Worm (Caenorhabditis elegans) whole organism, L1 larva: ENCODE measurements around the gene R04E5.9.

Experiments used
- F16B12.6 ChIP-seq: fragments of 150-350 bp; optimal IDR thresholded peaks from 2 replicates; lab custom pipeline; 2014; ENCODE audit warnings: missing biosample characterization, missing genetic modification characterization
- ceh-82 ChIP-seq, 3 experiments: fragments of 150-350 bp in 1 of 3; sonication (generic microtip) in 2 of 3; optimal IDR thresholded peaks; 2 replicates each; lab custom pipeline; 2014 to 2017; ENCODE audit warnings: missing biosample characterization in 3 of 3, missing genetic modification characterization in 3 of 3
- efl-1 ChIP-seq, 4 experiments: fragments of 150-350 bp; optimal IDR thresholded peaks in 3 of 4; peaks in 1 of 4; 1 replicate in 1 of 4; 2 replicates in 3 of 4; lab custom pipeline; 2014; ENCODE audit warnings: missing biosample characterization in 2 of 4, missing genetic modification characterization in 2 of 4, missing genetic modification reagents in 2 of 4
- egl-13 ChIP-seq: sonication (generic microtip); optimal IDR thresholded peaks from 2 replicates; lab custom pipeline; 2016; ENCODE audit warnings: missing genotype, missing genetic modification reagents, missing genetic modification characterization, missing compliant biosample characterization
- egl-27 ChIP-seq, 2 experiments: fragments of 150-350 bp in 1 of 2; sonication (generic microtip); optimal IDR thresholded peaks; 3 replicates each; lab custom pipeline; 2017 to 2018; ENCODE audit warnings: missing biosample characterization in 2 of 2, missing genetic modification characterization in 2 of 2, missing genetic modification reagents in 2 of 2
- isw-1 ChIP-seq: fragments of 200-800 bp; sonication (Bioruptor generic); IDR thresholded peaks from 2 replicates; pipeline ENCODE4 v1.3.6; 2022; ENCODE audit warnings: missing genetic modification characterization, missing compliant biosample characterization
- lin-13 ChIP-seq: fragments of 150-350 bp; optimal IDR thresholded peaks from 2 replicates; lab custom pipeline; 2014; ENCODE audit warnings: missing biosample characterization, missing genetic modification reagents, missing genetic modification characterization
- lin-15B ChIP-seq: fragments of 150-350 bp; sonication (generic microtip); optimal IDR thresholded peaks from 3 replicates; lab custom pipeline; 2014; ENCODE audit warnings: missing biosample characterization, missing genetic modification characterization
- lin-35 ChIP-seq, 2 experiments: fragments of 150-350 bp; optimal IDR thresholded peaks; 2 replicates each; lab custom pipeline; 2014; ENCODE audit warnings: missing biosample characterization in 2 of 2, missing genetic modification characterization in 2 of 2, missing genetic modification reagents in 2 of 2
- mep-1 ChIP-seq: fragments of 150-350 bp; optimal IDR thresholded peaks from 2 replicates; lab custom pipeline; 2014; ENCODE audit warnings: missing biosample characterization, missing genetic modification characterization
- skn-1 ChIP-seq: fragments of 150-350 bp; optimal IDR thresholded peaks from 2 replicates; lab custom pipeline; 2014; ENCODE audit warnings: missing biosample characterization, missing genetic modification characterization
- unc-30 ChIP-seq: sonication (generic microtip); optimal IDR thresholded peaks from 2 replicates; lab custom pipeline; 2017; ENCODE audit warnings: missing biosample characterization, missing genetic modification characterization
- unc-62 ChIP-seq: fragments of 150-350 bp; optimal IDR thresholded peaks from 2 replicates; lab custom pipeline; 2014; ENCODE audit warnings: missing biosample characterization, missing genetic modification reagents, missing genetic modification characterization
- ztf-4 ChIP-seq: fragments of 150-350 bp; optimal IDR thresholded peaks from 2 replicates; lab custom pipeline; 2014; ENCODE audit warnings: missing biosample characterization, missing genetic modification characterization

DNA sequence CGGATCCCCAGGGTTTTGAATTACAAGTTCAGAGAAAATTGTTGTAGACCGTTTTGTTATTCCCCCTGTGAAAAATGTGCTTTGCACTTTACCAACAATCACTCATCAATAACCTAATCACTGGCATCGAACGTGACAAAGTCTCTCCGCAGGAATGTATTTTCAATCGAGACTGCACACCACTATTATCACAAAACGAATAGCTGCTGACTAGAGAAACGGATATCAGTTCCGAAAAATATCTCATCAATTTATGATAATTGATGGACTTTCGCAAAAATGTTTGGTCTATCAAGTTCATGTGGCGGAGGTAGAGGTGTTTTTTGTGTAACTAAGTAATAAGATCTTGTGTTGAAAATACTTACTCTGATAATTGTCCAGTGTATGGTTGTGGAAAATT is 49.9 kb downstream of the R04E5.9 start:
- TF ChIP-seq mep-1 (tag; lab: Kevin White, UChicago) = no peak
- TF ChIP-seq egl-27 (tag; optimal IDR thresholded peaks at IDR 0.05; lab: Kevin White, UChicago) = no peak
- TF ChIP-seq unc-62 = no peak
- TF ChIP-seq isw-1 = no peak
- no peak for TF ChIP-seq unc-30
- TF ChIP-seq lin-15B = no peak
- TF ChIP-seq skn-1 (tag; lab: Kevin White, UChicago) = no peak
- TF ChIP-seq lin-35 (GFP tag; optimal IDR thresholded peaks at IDR 0.05; lab: Kevin White, UChicago) = no peak
- no peak for TF ChIP-seq lin-13 (GFP tag; lab: Kevin White, UChicago)
- no peak for TF ChIP-seq egl-13 (tag; lab: Kevin White, UChicago)
- TF ChIP-seq ceh-82 (tag; optimal IDR thresholded peaks at IDR 0.05; lab: Kevin White, UChicago) = no peak
- TF ChIP-seq ztf-4 = no peak
- no peak for TF ChIP-seq efl-1 (optimal IDR thresholded peaks at IDR 0.05; lab: Kevin White, UChicago)
- no peak for TF ChIP-seq efl-1 (GFP tag; optimal IDR thresholded peaks at IDR 0.05 in 1 of 2; lab: Kevin White, UChicago)
- TF ChIP-seq F16B12.6 = no peak
